Worm (Caenorhabditis elegans): ENCODE results near the gene R13A5.7.

Gene R13A5.7

DNA sequence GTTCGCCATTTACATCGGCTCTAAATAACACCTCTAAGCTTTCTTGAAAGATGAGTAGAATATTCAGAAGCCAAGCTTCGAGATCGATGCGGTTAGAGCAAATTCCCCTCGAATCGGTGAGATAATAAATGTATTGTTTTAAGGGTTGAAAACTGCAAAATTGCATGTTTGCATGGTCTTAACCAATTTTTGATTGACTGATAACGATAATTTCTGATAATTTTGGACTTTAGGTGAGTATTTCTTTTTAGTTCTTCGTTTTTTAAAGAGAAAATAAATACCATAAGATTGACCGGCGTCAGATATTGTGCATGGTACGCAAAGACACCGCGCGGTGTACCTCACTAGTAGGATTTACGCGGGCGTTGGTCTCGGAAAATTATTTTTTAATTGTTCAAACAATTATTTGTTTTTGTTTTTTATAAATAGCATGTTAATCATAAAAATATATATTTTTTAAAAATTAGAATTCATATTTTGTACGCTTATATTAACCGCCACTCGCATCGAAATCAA, 14.3 kb upstream of the R13A5.7 start, which contains the start of gene cup-5:
Gene cup-5, plus strand, starts transcription at position 51 of the 516 bp plus-strand sequence.
- no peak for TF ChIP-seq klf-2 (GFP tag; conservative IDR thresholded peaks at IDR 0.05)
- 0 out of 2 replicates have a peak, but pooled peaks have one; percentile 50 for TF ChIP-seq flt-1 (GFP tag; IDR thresholded peaks at IDR 0.05)

DNA sequence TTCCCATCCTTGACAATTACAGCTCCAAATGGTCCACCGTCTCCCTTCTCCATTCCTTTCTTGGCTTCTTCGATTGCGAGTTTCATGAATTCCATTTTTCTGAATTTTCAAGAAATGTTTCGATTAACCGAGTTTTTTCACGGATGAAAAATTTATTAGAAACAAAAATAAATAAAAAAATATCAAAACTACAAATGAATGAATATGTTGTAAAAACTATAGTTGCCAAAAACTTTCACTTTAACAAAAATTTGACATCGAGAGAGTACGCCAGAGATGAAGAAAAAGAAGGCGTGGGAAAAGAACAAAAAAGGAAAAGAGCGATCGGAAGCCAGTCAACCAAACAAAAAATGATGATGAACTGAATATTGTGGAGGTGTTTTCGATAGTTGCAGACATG, 13.0 kb upstream of the R13A5.7 start, which contains the start of gene R13A5.10:
Gene R13A5.10, minus strand, starts transcription at position 101 of the 400 bp plus-strand sequence.
- TF ChIP-seq flt-1 (GFP tag; IDR thresholded peaks at IDR 0.05) (no peak), ref-1 (GFP tag; conservative IDR thresholded peaks at IDR 0.05) (no peak), T22C8.4 (GFP tag; IDR thresholded peaks at IDR 0.05) (no peak), klf-2 (GFP tag; conservative IDR thresholded peaks at IDR 0.05) (no peak), ztf-23 (GFP tag; IDR thresholded peaks at IDR 0.05) (no peak), tab-1 (GFP tag; IDR thresholded peaks at IDR 0.05) (no peak), ztf-29 (GFP tag; IDR thresholded peaks at IDR 0.05) (no peak), med-1 (GFP tag; optimal IDR thresholded peaks at IDR 0.05; ENCODE audit: insufficient read depth) (no peak), cog-1 (tag; optimal IDR thresholded peaks at IDR 0.05) (no peak)

DNA sequence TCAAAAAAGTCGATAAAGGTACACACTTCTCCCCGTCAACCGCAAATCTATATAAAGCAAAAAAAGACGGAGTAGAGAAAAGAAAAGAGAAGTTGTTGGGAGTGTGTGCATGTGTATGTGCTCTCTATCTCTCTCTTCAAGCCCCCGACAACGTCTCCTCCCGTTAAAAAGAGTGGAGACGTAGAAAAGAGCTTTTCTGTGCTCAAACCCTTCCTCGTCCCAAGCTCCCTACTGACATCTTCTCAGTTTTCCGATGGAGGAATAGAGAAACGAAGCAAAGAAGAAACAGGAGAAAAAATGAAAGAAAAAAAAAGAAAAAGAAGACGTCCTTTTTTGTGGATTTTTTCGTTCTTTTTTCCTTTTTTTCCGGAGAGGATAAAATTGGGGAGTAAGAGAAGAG, 10.7 kb upstream of the R13A5.7 start:
- no peak for TF ChIP-seq ztf-29 (GFP tag; IDR thresholded peaks at IDR 0.05)
- no peak for TF ChIP-seq cog-1 (tag; optimal IDR thresholded peaks at IDR 0.05)
- no peak for TF ChIP-seq T22C8.4 (GFP tag; IDR thresholded peaks at IDR 0.05)
- TF ChIP-seq ztf-23 (GFP tag; IDR thresholded peaks at IDR 0.05): no peak
- no peak for TF ChIP-seq tab-1 (GFP tag; IDR thresholded peaks at IDR 0.05)
- no peak for TF ChIP-seq flt-1 (GFP tag; IDR thresholded peaks at IDR 0.05)
- no peak for TF ChIP-seq ref-1 (GFP tag; conservative IDR thresholded peaks at IDR 0.05)
- no peak for TF ChIP-seq klf-2 (GFP tag; conservative IDR thresholded peaks at IDR 0.05)

DNA sequence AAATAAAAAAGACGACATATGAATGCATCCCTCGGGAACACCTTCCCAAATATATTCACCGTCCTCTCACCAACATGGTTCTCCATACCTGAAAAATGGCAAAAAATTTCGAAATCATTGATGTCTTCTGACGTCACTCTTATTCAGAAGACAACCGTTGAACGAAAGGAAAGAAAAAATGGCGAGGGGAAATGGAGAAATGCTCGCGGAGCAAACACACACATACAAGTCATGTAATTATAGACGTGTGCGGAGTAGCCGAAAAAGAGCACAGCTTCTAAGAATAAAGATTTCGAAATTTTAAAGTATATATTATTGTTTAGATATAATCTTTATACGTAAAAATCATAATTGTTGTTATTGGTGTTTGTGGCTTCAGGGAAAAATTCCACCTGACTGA, 9.4 kb upstream of the R13A5.7 start, which contains the start of gene mfsd-6:
Gene mfsd-6, minus strand, starts transcription at position 88 of the 400 bp plus-strand sequence.
- no peak for TF ChIP-seq flt-1 (GFP tag; IDR thresholded peaks at IDR 0.05)
- TF ChIP-seq med-1 (GFP tag; optimal IDR thresholded peaks at IDR 0.05; ENCODE audit: insufficient read depth): no peak
- no peak for TF ChIP-seq ztf-29 (GFP tag; IDR thresholded peaks at IDR 0.05)
- TF ChIP-seq ztf-23 (GFP tag; IDR thresholded peaks at IDR 0.05): no peak
- no peak for TF ChIP-seq ref-1 (GFP tag; conservative IDR thresholded peaks at IDR 0.05)
- TF ChIP-seq cog-1 (tag; optimal IDR thresholded peaks at IDR 0.05): no peak
- TF ChIP-seq klf-2 (GFP tag; conservative IDR thresholded peaks at IDR 0.05): no peak
- TF ChIP-seq T22C8.4 (GFP tag; IDR thresholded peaks at IDR 0.05): no peak
- no peak for TF ChIP-seq tab-1 (GFP tag; IDR thresholded peaks at IDR 0.05)

DNA sequence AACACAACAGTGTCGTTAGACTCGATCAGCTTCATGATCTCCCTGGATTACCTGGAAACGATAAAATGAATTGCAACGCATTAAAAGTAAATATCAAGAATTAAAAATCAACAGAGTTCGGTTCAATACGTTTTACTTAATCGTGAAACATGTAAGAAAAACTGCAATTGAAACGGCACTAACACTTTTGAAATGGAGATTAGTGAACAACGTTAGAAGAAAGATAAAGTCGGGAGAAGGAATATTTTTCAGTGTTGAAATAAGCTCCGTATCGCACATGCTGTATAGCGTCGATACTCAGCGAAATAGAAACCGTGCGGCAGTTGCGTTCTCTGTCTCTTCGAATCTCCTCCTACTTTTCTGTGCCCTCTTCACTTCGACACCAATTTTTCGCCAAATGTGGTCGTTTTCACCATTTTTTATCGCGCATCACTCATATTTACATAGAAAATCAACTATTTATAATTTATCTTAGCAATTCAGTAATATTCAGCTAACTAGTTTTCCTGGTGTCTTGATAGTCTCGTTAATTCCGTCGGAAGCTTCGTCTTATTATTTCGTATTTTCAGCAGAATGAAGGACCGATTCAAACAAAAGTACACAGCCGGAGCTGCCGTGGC, 3.0 kb upstream of the R13A5.7 start, which contains the start of the genes rpl-9 and lpd-7:
Gene rpl-9, minus strand, starts transcription at position 51 of the 620 bp plus-strand sequence.
Gene lpd-7, plus strand, starts transcription at position 570 of the 620 bp plus-strand sequence.
- TF ChIP-seq ztf-29 (GFP tag; IDR thresholded peaks at IDR 0.05): no peak
- TF ChIP-seq tab-1 (GFP tag; IDR thresholded peaks at IDR 0.05): no peak
- TF ChIP-seq med-1 (GFP tag; optimal IDR thresholded peaks at IDR 0.05; ENCODE audit: insufficient read depth): no peak
- TF ChIP-seq klf-2 (GFP tag; conservative IDR thresholded peaks at IDR 0.05): no peak
- 0 out of 2 replicates have a peak, but pooled peaks have one; percentile 61 for TF ChIP-seq flt-1 (GFP tag; IDR thresholded peaks at IDR 0.05)
- TF ChIP-seq cog-1 (tag; optimal IDR thresholded peaks at IDR 0.05): peak; percentile 17
- no peak for TF ChIP-seq ref-1 (GFP tag; conservative IDR thresholded peaks at IDR 0.05)
- TF ChIP-seq T22C8.4 (GFP tag; IDR thresholded peaks at IDR 0.05): no peak
- TF ChIP-seq ztf-23 (GFP tag; IDR thresholded peaks at IDR 0.05): no peak

DNA sequence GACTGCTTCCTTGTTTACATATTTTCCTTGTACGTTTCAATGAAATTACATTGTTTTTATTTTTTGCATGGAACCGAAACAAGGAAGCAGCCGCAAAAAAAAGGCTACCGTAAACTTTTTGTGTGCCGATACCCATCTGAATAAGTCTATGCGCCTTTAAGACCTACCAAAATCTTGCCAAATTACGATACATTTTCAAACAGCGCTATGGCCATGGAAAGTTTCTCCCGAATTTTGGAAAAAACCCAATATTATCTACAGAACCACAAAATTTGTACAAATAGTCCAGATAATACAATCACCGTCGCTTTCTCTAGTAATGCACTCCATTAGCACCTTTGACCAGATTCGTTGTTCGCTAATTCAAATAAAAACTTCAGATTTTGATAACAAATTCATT, 1.8 kb upstream of the R13A5.7 start:
- TF ChIP-seq med-1 (GFP tag; optimal IDR thresholded peaks at IDR 0.05; ENCODE audit: insufficient read depth) (no peak), ztf-29 (GFP tag; IDR thresholded peaks at IDR 0.05) (no peak)

DNA sequence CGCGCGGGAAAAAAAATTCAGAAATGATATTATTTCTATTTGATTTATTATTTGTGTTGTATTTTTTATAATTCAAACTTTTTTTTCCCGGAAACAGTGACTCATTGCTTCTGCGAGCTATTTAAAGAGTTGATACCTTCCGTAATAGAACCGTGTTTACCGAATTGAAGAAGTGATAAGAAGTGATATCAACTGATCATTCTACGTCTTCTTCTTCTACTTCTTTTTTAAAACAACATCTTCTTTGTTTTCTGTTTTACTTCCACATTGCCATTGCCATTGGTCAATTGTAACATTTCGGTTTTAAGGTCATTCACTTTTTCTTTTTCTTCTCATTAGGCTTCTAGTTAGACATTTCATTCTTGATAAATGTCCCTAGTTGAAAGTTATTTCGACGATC, 3.8 kb downstream of the R13A5.7 start, which contains the start of gene ttr-32:
Gene ttr-32, plus strand, starts transcription at position 314 of the 400 bp plus-strand sequence.
- TF ChIP-seq cog-1 (tag; optimal IDR thresholded peaks at IDR 0.05) (no peak), med-1 (GFP tag; optimal IDR thresholded peaks at IDR 0.05; ENCODE audit: insufficient read depth) (no peak), flt-1 (GFP tag; IDR thresholded peaks at IDR 0.05) (no peak), ztf-29 (GFP tag; IDR thresholded peaks at IDR 0.05) (no peak), ztf-23 (GFP tag; IDR thresholded peaks at IDR 0.05) (no peak), klf-2 (GFP tag; conservative IDR thresholded peaks at IDR 0.05) (no peak), tab-1 (GFP tag; IDR thresholded peaks at IDR 0.05) (no peak), ref-1 (GFP tag; conservative IDR thresholded peaks at IDR 0.05) (no peak), T22C8.4 (GFP tag; IDR thresholded peaks at IDR 0.05) (no peak)

DNA sequence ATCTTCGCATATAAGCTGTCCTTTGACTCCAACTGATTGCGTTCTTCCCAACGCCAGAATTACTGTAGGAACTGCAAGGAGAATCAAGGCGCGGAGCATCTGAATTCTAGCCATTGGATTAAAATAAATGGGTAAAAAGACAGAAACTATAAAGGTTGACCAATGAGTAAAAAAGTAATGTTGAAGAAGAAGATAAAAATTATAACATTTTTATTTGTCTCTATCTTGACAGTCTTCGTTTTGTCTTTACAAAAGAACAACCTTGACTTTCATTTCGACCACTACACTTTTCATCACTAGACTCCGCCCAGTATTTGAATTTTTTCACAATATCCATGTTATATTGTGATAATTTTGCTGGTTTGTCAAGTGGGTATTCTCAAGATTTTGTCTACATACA, 4.7 kb downstream of the R13A5.7 start, which contains the start of gene ttr-8:
Gene ttr-8, minus strand, starts transcription at position 101 of the 400 bp plus-strand sequence.
- TF ChIP-seq ref-1 (GFP tag; conservative IDR thresholded peaks at IDR 0.05) (no peak), klf-2 (GFP tag; conservative IDR thresholded peaks at IDR 0.05) (no peak), cog-1 (tag; optimal IDR thresholded peaks at IDR 0.05) (no peak), med-1 (GFP tag; optimal IDR thresholded peaks at IDR 0.05; ENCODE audit: insufficient read depth) (no peak), T22C8.4 (GFP tag; IDR thresholded peaks at IDR 0.05) (no peak), ztf-23 (GFP tag; IDR thresholded peaks at IDR 0.05) (no peak), tab-1 (GFP tag; IDR thresholded peaks at IDR 0.05) (no peak), flt-1 (GFP tag; IDR thresholded peaks at IDR 0.05) (no peak), ztf-29 (GFP tag; IDR thresholded peaks at IDR 0.05) (no peak)

DNA sequence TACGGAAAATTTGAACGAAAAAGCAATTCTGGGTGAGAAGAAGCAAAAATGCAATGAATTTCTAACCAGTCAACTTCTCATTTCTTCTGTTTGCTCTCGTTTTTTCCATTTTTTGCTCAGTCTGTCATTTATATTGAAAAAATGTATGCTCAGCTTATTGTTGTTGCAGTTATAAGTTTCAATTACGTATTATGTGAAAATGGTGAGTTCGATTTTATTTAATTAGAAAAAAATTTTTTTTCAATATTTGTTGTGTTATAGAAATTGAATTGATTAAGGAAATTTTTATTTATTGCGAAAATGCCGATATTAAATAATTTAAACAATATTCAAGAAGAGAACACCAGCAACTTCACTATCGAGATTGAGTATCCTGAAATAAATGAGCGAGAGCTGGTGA, 8.1 kb downstream of the R13A5.7 start, which contains the start of gene lgc-12:
Gene lgc-12, plus strand, starts transcription at position 301 of the 400 bp plus-strand sequence.
- TF ChIP-seq cog-1 (tag; optimal IDR thresholded peaks at IDR 0.05) (no peak), ztf-23 (GFP tag; IDR thresholded peaks at IDR 0.05) (no peak), flt-1 (GFP tag; IDR thresholded peaks at IDR 0.05) (no peak), ref-1 (GFP tag; conservative IDR thresholded peaks at IDR 0.05) (no peak), ztf-29 (GFP tag; IDR thresholded peaks at IDR 0.05) (no peak), med-1 (GFP tag; optimal IDR thresholded peaks at IDR 0.05; ENCODE audit: insufficient read depth) (no peak)
